Fruit fly (Drosophila melanogaster) whole organism, embryonic: ENCODE measurements around the gene CG9029.

ENCODE experiments used
- Bgb ChIP-seq: fragments of 200-800 bp; sonication (Bioruptor generic); IDR thresholded peaks from 2 replicates; pipeline ENCODE4 v1.3.6; 2022; ENCODE audit warnings: missing biosample characterization, missing genetic modification characterization; ENCODE audit not compliant: partially characterized antibody
- C15 ChIP-seq: fragments of 200-800 bp; sonication (Bioruptor generic); IDR thresholded peaks from 3 replicates; pipeline ENCODE4 v1.3.6; 2022; ENCODE audit warnings: missing biosample characterization, missing genetic modification characterization
- CG10321 ChIP-seq: fragments of 200-800 bp; sonication (Bioruptor generic); IDR thresholded peaks from 2 replicates; pipeline ENCODE4 v1.3.6; 2022; ENCODE audit warnings: missing biosample characterization, missing genetic modification characterization
- CG10366 ChIP-seq: fragments of 200-800 bp; sonication (Bioruptor generic); IDR thresholded peaks from 2 replicates; pipeline ENCODE4 v1.3.6; 2022; ENCODE audit warnings: missing biosample characterization, missing genetic modification characterization
- CG12219 ChIP-seq: fragments of 200-800 bp; sonication (Bioruptor generic); optimal IDR thresholded peaks from 3 replicates; lab custom pipeline; 2018; ENCODE audit warnings: missing biosample characterization, mild to moderate bottlenecking, missing genetic modification characterization
- CG12744 ChIP-seq: fragments of 200-800 bp; sonication (Bioruptor generic); optimal IDR thresholded peaks from 2 replicates; lab custom pipeline; 2016; ENCODE audit warnings: missing biosample characterization, missing genetic modification characterization
- CG12942 ChIP-seq: fragments of 200-800 bp; sonication (Bioruptor generic); optimal IDR thresholded peaks from 3 replicates; lab custom pipeline; 2016; ENCODE audit warnings: missing biosample characterization, missing genetic modification characterization
- CG1832 ChIP-seq: fragments of 200-800 bp; sonication (Bioruptor generic); optimal IDR thresholded peaks from 2 replicates; lab custom pipeline; 2017; ENCODE audit warnings: missing biosample characterization, mild to moderate bottlenecking, missing genetic modification characterization, inconsistent platforms
- CG3726 ChIP-seq: fragments of 200-800 bp; sonication (Bioruptor generic); IDR thresholded peaks from 3 replicates; pipeline ENCODE4, ENCODE4 v1.3.6; 2022; ENCODE audit warnings: missing biosample characterization, missing genetic modification characterization
- CG42726 ChIP-seq: fragments of 200-800 bp; sonication (Bioruptor generic); IDR thresholded peaks from 2 replicates; pipeline ENCODE4 v1.3.6; 2022; ENCODE audit warnings: missing biosample characterization, missing genetic modification characterization; ENCODE audit not compliant: partially characterized antibody
- CG5245 ChIP-seq: fragments of 200-800 bp; sonication (Bioruptor generic); optimal IDR thresholded peaks from 3 replicates; lab custom pipeline; 2016; ENCODE audit warnings: missing biosample characterization, missing genetic modification characterization
- CG7963 ChIP-seq: fragments of 200-800 bp; sonication (Bioruptor generic); IDR thresholded peaks from 3 replicates; pipeline ENCODE4 v1.3.6; 2022; ENCODE audit warnings: missing biosample characterization, missing genetic modification characterization; ENCODE audit not compliant: partially characterized antibody
- CG8359 ChIP-seq: fragments of 200-800 bp; sonication (Bioruptor generic); optimal IDR thresholded peaks from 2 replicates; lab custom pipeline; 2017; ENCODE audit warnings: missing biosample characterization, mild to moderate bottlenecking, missing genetic modification characterization, borderline replicate concordance
- Chrac-16 ChIP-seq: fragments of 200-800 bp; sonication (Bioruptor generic); optimal IDR thresholded peaks from 3 replicates; lab custom pipeline; 2016; ENCODE audit warnings: missing biosample characterization, missing genetic modification characterization
- D ChIP-seq, 2 experiments: fragments of 200-800 bp in 1 of 2; fragments of >200 bp in 1 of 2; sonication (Bioruptor generic) in 1 of 2; optimal IDR thresholded peaks; 2 replicates in 1 of 2; 3 replicates in 1 of 2; lab custom pipeline; 2017; ENCODE audit warnings: mild to moderate bottlenecking in 1 of 2, missing biosample characterization in 1 of 2, missing genetic modification characterization in 1 of 2, missing genetic modification reagents in 1 of 2
- Deaf1 ChIP-seq: fragments of 200-800 bp; optimal IDR thresholded peaks from 3 replicates; lab custom pipeline; 2019; ENCODE audit warnings: missing biosample characterization, mild to moderate bottlenecking, missing genetic modification characterization, moderate library complexity
- Ets65A ChIP-seq: fragments of 200-800 bp; sonication (Bioruptor generic); peaks from one replicate; lab custom pipeline; 2016; ENCODE audit warnings: missing biosample characterization, missing genetic modification characterization
- Hmx ChIP-seq: fragments of 200-800 bp; sonication (Bioruptor generic); optimal IDR thresholded peaks from 2 replicates; lab custom pipeline; 2016; ENCODE audit warnings: missing biosample characterization, missing genetic modification characterization
- Jarid2 ChIP-seq: fragments of 200-800 bp; sonication (Bioruptor generic); optimal IDR thresholded peaks from 3 replicates; lab custom pipeline; 2017; ENCODE audit warnings: mild to moderate bottlenecking, missing biosample characterization, missing genetic modification reagents, missing genetic modification characterization
- Nf-YA ChIP-seq: fragments of 200-800 bp; sonication (Bioruptor generic); IDR thresholded peaks from 2 replicates; pipeline ENCODE4 v1.3.6; 2022; ENCODE audit warnings: missing biosample characterization, missing genetic modification characterization
- Nf-YB ChIP-seq: fragments of 200-800 bp; sonication (Bioruptor generic); optimal IDR thresholded peaks from 3 replicates; lab custom pipeline; 2019; ENCODE audit warnings: missing biosample characterization, mild to moderate bottlenecking, missing genetic modification characterization, moderate library complexity
- Nf-YC ChIP-seq: fragments of 200-800 bp; optimal IDR thresholded peaks from 3 replicates; lab custom pipeline; 2019; ENCODE audit warnings: missing biosample characterization, mild to moderate bottlenecking, missing genetic modification characterization, moderate library complexity
- Oli ChIP-seq: fragments of 200-800 bp; sonication (Bioruptor generic); optimal IDR thresholded peaks from 2 replicates; lab custom pipeline; 2018; ENCODE audit warnings: missing biosample characterization, mild to moderate bottlenecking, missing genetic modification characterization, moderate library complexity
- Side ChIP-seq: fragments of 200-800 bp; sonication (Bioruptor generic); optimal IDR thresholded peaks from 2 replicates; lab custom pipeline; 2016; ENCODE audit warnings: missing biosample characterization, missing genetic modification characterization
- Trl ChIP-seq, 3 experiments: fragments of >200 bp in 2 of 3; fragments of 200-800 bp in 1 of 3; sonication (Bioruptor generic) in 1 of 3; optimal IDR thresholded peaks; 2 replicates in 1 of 3; 3 replicates in 2 of 3; lab custom pipeline; 2016 to 2017; ENCODE audit warnings: missing biosample characterization in 1 of 3, missing genetic modification characterization in 1 of 3
- ara ChIP-seq: fragments of 200-800 bp; sonication (Bioruptor generic); IDR thresholded peaks from 2 replicates; pipeline ENCODE4 v1.3.6; 2022; ENCODE audit warnings: missing biosample characterization, missing genetic modification characterization
- cg ChIP-seq: fragments of 200-800 bp; sonication (Bioruptor generic); optimal IDR thresholded peaks from 3 replicates; lab custom pipeline; 2019; ENCODE audit warnings: missing biosample characterization, mild to moderate bottlenecking, missing genetic modification characterization, moderate library complexity
- chinmo ChIP-seq: fragments of 200-800 bp; sonication (Bioruptor generic); IDR thresholded peaks from 4 replicates; pipeline ENCODE4 v1.3.6; 2022; ENCODE audit warnings: missing biosample characterization, missing genetic modification characterization; ENCODE audit not compliant: partially characterized antibody
- crol ChIP-seq: fragments of 200-800 bp; sonication (Bioruptor generic); IDR thresholded peaks from 2 replicates; pipeline ENCODE4 v1.3.6; 2022; ENCODE audit warnings: missing biosample characterization, missing genetic modification characterization
- disco-r ChIP-seq: fragments of 200-800 bp; sonication (Bioruptor generic); optimal IDR thresholded peaks from 2 replicates; lab custom pipeline; 2016; ENCODE audit warnings: missing biosample characterization, missing genetic modification characterization
- dysf ChIP-seq: fragments of 200-800 bp; sonication (Bioruptor generic); IDR thresholded peaks from 3 replicates; pipeline ENCODE4 v1.3.6; 2022; ENCODE audit warnings: missing biosample characterization, missing genetic modification characterization
- ewg ChIP-seq: fragments of 200-800 bp; sonication (Bioruptor generic); optimal IDR thresholded peaks from 3 replicates; lab custom pipeline; 2017; ENCODE audit warnings: mild to moderate bottlenecking, missing biosample characterization, missing genetic modification reagents, missing genetic modification characterization
- nerfin-1 ChIP-seq: fragments of 200-800 bp; sonication (Bioruptor generic); optimal IDR thresholded peaks from 3 replicates; lab custom pipeline; 2019; ENCODE audit warnings: missing biosample characterization, mild to moderate bottlenecking, missing genetic modification characterization, moderate library complexity
- pros ChIP-seq: fragments of 200-800 bp; sonication (Bioruptor generic); optimal IDR thresholded peaks from 3 replicates; lab custom pipeline; 2019; ENCODE audit warnings: missing biosample characterization, mild to moderate bottlenecking, missing genetic modification characterization, moderate library complexity
- seq ChIP-seq: fragments of 200-800 bp; sonication (Bioruptor generic); IDR thresholded peaks from 2 replicates; pipeline ENCODE4 v1.3.6; 2022; ENCODE audit warnings: missing biosample characterization, missing genetic modification characterization
- slp2 ChIP-seq: fragments of 200-800 bp; sonication (Bioruptor generic); optimal IDR thresholded peaks from 2 replicates; lab custom pipeline; 2016; ENCODE audit warnings: missing biosample characterization, missing genetic modification characterization
- so ChIP-seq: fragments of 200-800 bp; sonication (Bioruptor generic); IDR thresholded peaks from 3 replicates; pipeline ENCODE4 v1.3.6; 2022; ENCODE audit warnings: missing biosample characterization, missing genetic modification characterization
- tll ChIP-seq, 2 experiments: fragments of 200-800 bp in 1 of 2; fragments of >200 bp in 1 of 2; sonication (Bioruptor generic) in 1 of 2; optimal IDR thresholded peaks; 2 replicates each; lab custom pipeline; 2017 to 2019; ENCODE audit warnings: missing biosample characterization in 2 of 2, missing genetic modification characterization in 2 of 2, mild to moderate bottlenecking in 1 of 2, moderate library complexity in 1 of 2
- vnd ChIP-seq: fragments of 200-800 bp; sonication (Bioruptor generic); IDR thresholded peaks from 3 replicates; pipeline ENCODE4 v1.3.6; 2022; ENCODE audit warnings: missing biosample characterization, missing genetic modification characterization; ENCODE audit not compliant: partially characterized antibody
- zf30C ChIP-seq: fragments of 200-800 bp; sonication (Bioruptor generic); optimal IDR thresholded peaks from 3 replicates; lab custom pipeline; 2018; ENCODE audit warnings: missing biosample characterization, mild to moderate bottlenecking, missing genetic modification characterization

CG9029 gene

DNA sequence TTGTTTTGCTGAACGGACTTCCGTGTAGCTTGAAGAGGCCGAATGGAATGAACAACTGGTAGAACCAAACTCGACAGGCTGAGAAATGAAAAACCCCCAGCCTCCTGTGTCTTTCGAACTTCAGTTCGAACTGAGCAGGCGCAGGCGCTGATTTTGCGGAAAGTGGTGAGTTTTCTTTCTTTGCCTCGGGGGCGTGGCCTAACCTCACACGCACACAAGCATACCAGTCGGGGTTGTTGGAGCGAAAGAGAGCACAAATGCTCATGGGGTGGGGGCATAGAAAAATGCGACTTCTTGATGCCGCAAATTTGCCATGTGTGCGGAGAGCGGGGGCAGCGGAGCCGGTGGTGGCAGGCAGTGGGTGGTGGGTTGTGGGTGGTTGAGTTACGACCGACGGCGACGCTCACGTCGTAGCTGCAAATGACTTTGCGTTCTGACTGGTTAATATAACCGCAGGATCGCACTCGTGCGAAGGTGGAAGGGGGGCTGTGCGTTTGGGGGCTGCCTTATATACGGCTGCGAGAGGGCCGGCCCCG, 37.9 kb downstream of the CG9029 start, which contains the start of gene CG9016 (continued):
- TF ChIP-seq ewg (peak; percentile 86), D (optimal IDR thresholded peaks at IDR 0.05; lab: Kevin White, UChicago) (no peak), D (GFP tag; optimal IDR thresholded peaks at IDR 0.05; lab: Kevin White, UChicago) (no peak), nerfin-1 (tag; lab: Kevin White, UChicago) (peak; percentile 5), chinmo (GFP tag; lab: Robert Waterston, UW) (0 out of 4 replicates have a peak, but pooled peaks have one; percentile 75), seq (GFP tag; lab: Robert Waterston, UW) (peak; percentile 87), Trl (optimal IDR thresholded peaks at IDR 0.05; lab: Kevin White, UChicago) (peak in 1 of 2 experiments; percentile 9), Trl (GFP tag; optimal IDR thresholded peaks at IDR 0.05; lab: Kevin White, UChicago) (no peak), CG1832 (GFP tag; lab: Kevin White, UChicago) (peak; percentile 66), crol (peak; percentile 89), tll (GFP tag; optimal IDR thresholded peaks at IDR 0.05; lab: Kevin White, UChicago) (peak in 1 of 2 experiments; percentile 15), Oli (tag; lab: Kevin White, UChicago) (no peak), CG42726 (peak; percentile 33; the same call in 1 of the 2 replicates), pros (peak; percentile 27), Jarid2 (GFP tag; lab: Kevin White, UChicago) (peak; percentile 25), so (0 out of 3 replicates have a peak, but pooled peaks have one; percentile 17), Bgb (GFP tag; lab: Robert Waterston, UW) (peak; percentile 19; the same call in 1 of the 2 replicates), Deaf1 (tag; lab: Kevin White, UChicago) (peak; percentile 83)

DNA sequence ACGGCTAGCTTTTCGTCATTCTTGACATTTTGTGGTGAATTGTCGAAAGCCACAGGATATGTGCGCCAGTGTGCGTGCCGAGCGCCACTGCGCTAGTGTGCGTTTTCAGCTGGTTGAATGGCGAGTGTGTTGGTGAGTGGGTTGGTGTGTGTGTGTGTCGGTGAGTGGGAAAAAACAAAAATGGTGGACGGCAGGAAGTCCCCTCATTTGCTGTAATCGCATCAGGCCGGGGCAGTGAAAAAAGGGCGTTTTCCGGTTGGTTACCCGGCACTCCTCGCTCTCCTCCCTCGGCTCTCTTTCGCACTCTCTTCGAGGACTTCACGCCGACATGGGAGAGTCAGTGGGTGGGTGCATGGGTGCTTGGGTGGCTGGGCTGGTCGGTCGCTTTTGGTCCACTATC, 39.4 kb downstream of the CG9029 start:
- TF ChIP-seq seq (GFP tag; lab: Robert Waterston, UW) (peak; percentile 78; the same call in 1 of the 2 replicates), Deaf1 (tag; lab: Kevin White, UChicago) (peak; percentile 74), CG7963 (no peak), CG5245 (no peak), CG10366 (GFP tag; lab: Robert Waterston, UW) (no peak), crol (peak; percentile 62), Nf-YC (tag; lab: Kevin White, UChicago) (peak; percentile 97), cg (GFP tag; lab: Kevin White, UChicago) (peak; percentile 82), ewg (peak; percentile 8), ara (GFP tag; lab: Robert Waterston, UW) (no peak), Trl (optimal IDR thresholded peaks at IDR 0.05; lab: Kevin White, UChicago) (peak; percentile 32 to 36), Trl (GFP tag; optimal IDR thresholded peaks at IDR 0.05; lab: Kevin White, UChicago) (no peak), CG10321 (GFP tag; lab: Robert Waterston, UW) (0 out of 2 replicates have a peak, but pooled peaks have one; percentile 19), Nf-YA (GFP tag; lab: Robert Waterston, UW) (peak; percentile 53), C15 (GFP tag; lab: Robert Waterston, UW) (no peak), disco-r (GFP tag; lab: Kevin White, UChicago) (no peak), Nf-YB (GFP tag; lab: Kevin White, UChicago) (peak; percentile 96), Hmx (no peak), CG12744 (GFP tag; lab: Kevin White, UChicago) (no peak), Ets65A (GFP tag; lab: Kevin White, UChicago) (peak; percentile 19)

- TF ChIP-seq CG8359 (GFP tag; lab: Kevin White, UChicago), result no peak
- no peak for TF ChIP-seq CG3726
- 0 out of 3 replicates have a peak, but pooled peaks have one; percentile 11 for TF ChIP-seq vnd
- TF ChIP-seq CG12942 (GFP tag; lab: Kevin White, UChicago), result no peak
- no peak for TF ChIP-seq slp2 (GFP tag; lab: Kevin White, UChicago)
- TF ChIP-seq tll (GFP tag; optimal IDR thresholded peaks at IDR 0.05; lab: Kevin White, UChicago), result no peak
- no peak for TF ChIP-seq Chrac-16 (GFP tag; lab: Kevin White, UChicago)
- no peak for TF ChIP-seq zf30C (GFP tag; lab: Kevin White, UChicago)
- TF ChIP-seq dysf (GFP tag; lab: Robert Waterston, UW), result 0 out of 3 replicates have a peak, but pooled peaks have one; percentile 11
- no peak for TF ChIP-seq CG12219
- TF ChIP-seq Ets65A (GFP tag; lab: Kevin White, UChicago), result no peak
- TF ChIP-seq Side (GFP tag; lab: Kevin White, UChicago), result no peak
These were observed 39.8 kb downstream of the CG9029 start, which contains the start of gene dsf for dm6 chr2L:5925637-5926036. TSS of gene dsf (plus strand) at chr2L:5925937.
